Fruit fly (Drosophila melanogaster) Kc167 (cell line): ENCODE data around the gene kkv.

ENCODE experiments used
- Myc ChIP-seq: fragments of >200 bp; optimal IDR thresholded peaks from 2 replicates; lab custom pipeline; 2017; ENCODE audit warnings: missing external identifiers
- h ChIP-seq: fragments of >200 bp; optimal IDR thresholded peaks from 3 replicates; lab custom pipeline; 2018; ENCODE audit warnings: missing external identifiers
- insv ChIP-seq: fragments of >200 bp; optimal IDR thresholded peaks from 3 replicates; lab custom pipeline; 2018; ENCODE audit warnings: missing external identifiers
- psq ChIP-seq: fragments of >200 bp; optimal IDR thresholded peaks from 2 replicates; lab custom pipeline; 2017; ENCODE audit warnings: missing external identifiers

DNA sequence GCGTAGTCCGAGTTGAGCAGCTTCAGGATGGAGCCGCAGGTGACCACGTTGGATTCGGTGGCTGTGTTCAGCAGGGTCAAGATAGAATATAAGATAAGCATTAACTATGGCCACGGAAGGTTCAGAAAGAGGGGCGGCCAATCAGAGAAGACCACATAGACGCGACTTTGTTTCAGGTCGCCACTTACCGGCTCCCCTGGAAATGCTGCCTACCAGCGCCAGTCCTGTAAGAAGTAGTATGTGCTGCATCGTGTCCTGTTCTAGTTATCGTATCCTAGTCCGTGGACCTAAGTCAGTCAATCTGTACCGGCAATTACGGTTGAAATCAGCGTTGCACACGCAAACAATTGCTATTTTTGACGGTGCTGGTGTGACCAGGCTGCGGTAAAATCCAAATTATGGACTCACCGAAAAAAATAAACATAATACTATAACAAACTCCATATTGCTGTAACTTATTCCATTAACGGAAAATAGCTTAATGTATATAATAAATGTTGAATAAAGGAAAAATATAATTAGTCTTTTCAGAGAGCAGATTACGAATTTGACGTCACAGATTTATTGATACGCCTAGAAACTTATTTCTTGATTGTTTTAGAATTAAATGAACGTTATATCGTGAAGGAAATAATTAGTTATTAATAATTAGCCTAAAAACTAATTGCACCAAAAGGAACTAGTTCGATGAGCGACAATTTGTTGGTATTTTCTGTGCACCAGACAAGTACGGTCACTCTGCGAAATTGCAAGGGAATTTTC lies 38.1 kb downstream of the kkv start, which contains the start of the genes CG11999 and CG1161:
- TF ChIP-seq Myc (lab: Kevin White, UChicago) = no peak
- no peak for TF ChIP-seq insv (lab: Kevin White, UChicago)
- TF ChIP-seq h (lab: Kevin White, UChicago) = no peak
- no peak for TF ChIP-seq psq (lab: Kevin White, UChicago)
